Fruit fly (Drosophila melanogaster): ENCODE measurements around the gene Wnt5.
A peak's percentile ranks its signal among the peaks of the same experiment; 100 is the strongest.

Wnt5 gene

DNA sequence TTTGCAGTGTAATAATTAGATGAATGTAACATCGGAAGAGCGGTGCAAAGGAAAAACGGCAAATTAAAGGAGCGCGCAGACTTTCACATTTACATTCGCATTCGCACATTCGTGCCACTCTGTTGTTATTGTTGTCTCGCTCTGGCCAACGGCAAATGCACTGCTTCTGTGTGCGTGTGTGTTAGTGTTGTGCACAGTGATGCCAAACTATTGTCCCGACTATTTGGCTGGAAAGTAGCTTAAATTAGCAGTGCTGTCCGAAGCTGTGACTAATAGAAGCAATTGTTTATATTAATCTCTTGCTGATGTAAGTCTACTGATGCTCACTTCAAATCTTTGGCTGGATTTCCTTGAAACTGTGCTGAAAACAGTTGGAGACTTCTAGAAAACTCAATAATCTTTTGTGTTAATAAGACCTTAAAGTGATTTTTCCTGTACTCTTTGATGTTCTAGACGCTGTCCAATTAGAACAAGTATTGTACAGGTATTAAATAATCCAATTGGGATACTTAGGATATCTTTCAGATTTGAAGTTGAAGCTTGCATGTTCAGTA is 10.9 kb upstream of the Wnt5 start (continued):
- peak; percentile 16 for TF ChIP-seq CG13424 (tag; optimal IDR thresholded peaks at IDR 0.05)
- no peak for TF ChIP-seq emc (GFP tag; optimal IDR thresholded peaks at IDR 0.05)
- no peak for TF ChIP-seq Dp (GFP tag; optimal IDR thresholded peaks at IDR 0.05)
- no peak for TF ChIP-seq CG11695 (GFP tag; IDR thresholded peaks at IDR 0.05)
- TF ChIP-seq jigr1 (GFP tag; IDR thresholded peaks at IDR 0.05), result no peak
- TF ChIP-seq Deaf1 (tag; optimal IDR thresholded peaks at IDR 0.05), result peak; percentile 22
- peak; percentile 13; the same call in 1 of the 2 replicates for TF ChIP-seq amos (GFP tag; IDR thresholded peaks at IDR 0.05; ENCODE audit: partially characterized antibody)
- peak; percentile 33 for TF ChIP-seq CG2678 (tag; optimal IDR thresholded peaks at IDR 0.05)
- TF ChIP-seq Six4 (GFP tag; optimal IDR thresholded peaks at IDR 0.05), result peak; percentile 20
- no peak for TF ChIP-seq CG6254 (GFP tag; optimal IDR thresholded peaks at IDR 0.05)
- TF ChIP-seq Sry-β (GFP tag; optimal IDR thresholded peaks at IDR 0.05), result peak; percentile 98
- TF ChIP-seq gsb-n (tag; optimal IDR thresholded peaks at IDR 0.05), result peak; percentile 39
- TF ChIP-seq lbe (GFP tag; optimal IDR thresholded peaks at IDR 0.05), result no peak
- TF ChIP-seq CG6272 (GFP tag; IDR thresholded peaks at IDR 0.05), result no peak
- TF ChIP-seq bsh (GFP tag; optimal IDR thresholded peaks at IDR 0.05), result no peak
- peak in 1 of 2 experiments; percentile 13 for TF ChIP-seq chif (GFP tag; optimal IDR thresholded peaks at IDR 0.05)
- TF ChIP-seq bab2 (GFP tag; optimal IDR thresholded peaks at IDR 0.05), result no peak
- no peak for TF ChIP-seq CG34224 (GFP tag; IDR thresholded peaks at IDR 0.05; ENCODE audit: partially characterized antibody)
- TF ChIP-seq gce (GFP tag; IDR thresholded peaks at IDR 0.05), result no peak
- no peak for TF ChIP-seq pros (GFP tag; optimal IDR thresholded peaks at IDR 0.05)
- no peak for TF ChIP-seq CG10431 (GFP tag; optimal IDR thresholded peaks at IDR 0.05)
- no peak for TF ChIP-seq CG9437 (GFP tag; optimal IDR thresholded peaks at IDR 0.05)
- no peak for TF ChIP-seq trem (tag; optimal IDR thresholded peaks at IDR 0.05)
- TF ChIP-seq CG10654 (GFP tag; optimal IDR thresholded peaks at IDR 0.05), result no peak
- TF ChIP-seq Drgx (GFP tag; IDR thresholded peaks at IDR 0.05), result no peak
- peak; percentile 24 for TF ChIP-seq kay (GFP tag; optimal IDR thresholded peaks at IDR 0.05)
- TF ChIP-seq CG1832 (GFP tag; optimal IDR thresholded peaks at IDR 0.05), result peak; percentile 39
- no peak for TF ChIP-seq ci (GFP tag; IDR thresholded peaks at IDR 0.05)
- TF ChIP-seq Aef1 (GFP tag; IDR thresholded peaks at IDR 0.05), result peak; percentile 23; the same call in 1 of the 3 replicates
- no peak for TF ChIP-seq Bteb2 (GFP tag; optimal IDR thresholded peaks at IDR 0.05)
- no peak for TF ChIP-seq CG3281 (GFP tag; optimal IDR thresholded peaks at IDR 0.05)
- TF ChIP-seq dmrt99B (tag; optimal IDR thresholded peaks at IDR 0.05), result peak; percentile 16
- TF ChIP-seq Atf-2 (GFP tag; optimal IDR thresholded peaks at IDR 0.05), result peak; percentile 27
- TF ChIP-seq CG13296 (GFP tag; optimal IDR thresholded peaks at IDR 0.05), result no peak
- peak; percentile 85 for TF ChIP-seq sens (GFP tag)
- TF ChIP-seq CG4730 (GFP tag; IDR thresholded peaks at IDR 0.05), result no peak
- TF ChIP-seq pb (GFP tag; optimal IDR thresholded peaks at IDR 0.05), result no peak
- peak; percentile 6 for TF ChIP-seq nmo (GFP tag; optimal IDR thresholded peaks at IDR 0.05)
- peak; percentile 66 for TF ChIP-seq Med (GFP tag)
- TF ChIP-seq Side (GFP tag; optimal IDR thresholded peaks at IDR 0.05), result peak; percentile 20
- peak; percentile 24; the same call in 1 of the 2 replicates for TF ChIP-seq MBD-R2 (GFP tag; IDR thresholded peaks at IDR 0.05)
- peak; percentile 6 for TF ChIP-seq Sry-δ (GFP tag; optimal IDR thresholded peaks at IDR 0.05)
- TF ChIP-seq dysf (GFP tag; IDR thresholded peaks at IDR 0.05), result no peak
- no peak for TF ChIP-seq odd (GFP tag; optimal IDR thresholded peaks at IDR 0.05)
- no peak for TF ChIP-seq Antp (GFP tag; optimal IDR thresholded peaks at IDR 0.05)
- no peak for TF ChIP-seq CTCF (GFP tag; optimal IDR thresholded peaks at IDR 0.05)
- peak; percentile 90 for TF ChIP-seq cg (GFP tag; optimal IDR thresholded peaks at IDR 0.05)
- TF ChIP-seq CG12391 (tag; optimal IDR thresholded peaks at IDR 0.05), result peak; percentile 32
- 0 out of 2 replicates have a peak, but pooled peaks have one; percentile 7 for TF ChIP-seq esg (GFP tag; conservative IDR thresholded peaks at IDR 0.05)
- TF ChIP-seq repo (GFP tag; optimal IDR thresholded peaks at IDR 0.05), result no peak
- no peak for TF ChIP-seq CG2875 (GFP tag; optimal IDR thresholded peaks at IDR 0.05)

Measured in whole organism, embryonic.